Fruit fly (Drosophila melanogaster) whole organism, wandering third instar larva: ENCODE data around the gene SMC6.

Experiments used
- Hr78 ChIP-seq: fragments of >200 bp; optimal IDR thresholded peaks from 2 replicates; lab custom pipeline; 2017; ENCODE audit warnings: missing biosample characterization, missing genetic modification characterization
- Vsx2 ChIP-seq: fragments of 200-300, 225-300 bp; sonication (Bioruptor generic); optimal IDR thresholded peaks from 2 replicates; lab custom pipeline; 2018; ENCODE audit warnings: missing biosample characterization, missing genetic modification characterization; ENCODE audit not compliant: partially characterized antibody
- fru ChIP-seq: fragments of 200-800 bp; sonication (Bioruptor generic); optimal IDR thresholded peaks from 3 replicates; lab custom pipeline; 2016; ENCODE audit warnings: missing biosample characterization, mild to moderate bottlenecking, missing genetic modification characterization
- usp ChIP-seq: fragments of >200 bp; optimal IDR thresholded peaks from 2 replicates; lab custom pipeline; 2017; ENCODE audit warnings: missing biosample characterization, missing genetic modification characterization

dm6 chr3R:24228675-24229074, 35.5 kb upstream of the SMC6 start, which contains the start of gene Acp95EF:
- TF ChIP-seq Hr78 (GFP tag; lab: Kevin White, UChicago) (no peak), usp (no peak), fru (no peak), Vsx2 (GFP tag; lab: Kevin White, UChicago) (no peak)
